Fruit fly (Drosophila melanogaster) whole organism, embryonic: ENCODE data around the gene CG4297.

ENCODE experiments used
- Abd-B ChIP-seq: fragments of 200-800 bp; sonication (Bioruptor generic); optimal IDR thresholded peaks from 2 replicates; lab custom pipeline; 2018; ENCODE audit warnings: missing biosample characterization, mild to moderate bottlenecking, missing genetic modification characterization, moderate library complexity
- Atf3 ChIP-seq: fragments of 200-800 bp; sonication (Bioruptor generic); optimal IDR thresholded peaks from 3 replicates; lab custom pipeline; 2016; ENCODE audit warnings: missing biosample characterization, missing genetic modification characterization
- Atf6 ChIP-seq: fragments of 200-800 bp; sonication (Bioruptor generic); IDR thresholded peaks from 2 replicates; pipeline ENCODE4 v1.3.6; 2022; ENCODE audit warnings: missing biosample characterization, missing genetic modification characterization
- CG10654 ChIP-seq: fragments of 200-800 bp; sonication (Bioruptor generic); optimal IDR thresholded peaks from 2 replicates; lab custom pipeline; 2016; ENCODE audit warnings: missing biosample characterization, missing genetic modification characterization
- CG11093 ChIP-seq: fragments of 200-800 bp; sonication (Bioruptor generic); IDR thresholded peaks from 3 replicates; pipeline ENCODE4 v1.3.6; 2022; ENCODE audit warnings: missing biosample characterization, missing genetic modification characterization
- CG11398 ChIP-seq: fragments of 200-800 bp; sonication (Bioruptor generic); optimal IDR thresholded peaks from 2 replicates; lab custom pipeline; 2016; ENCODE audit warnings: missing biosample characterization, missing genetic modification characterization
- CG17328 ChIP-seq: fragments of 200-800 bp; sonication (Bioruptor generic); IDR thresholded peaks from 2 replicates; pipeline ENCODE4 v1.3.6; 2022; ENCODE audit warnings: missing biosample characterization, missing genetic modification characterization
- CG18619 ChIP-seq: fragments of 200-800 bp; sonication (Bioruptor generic); optimal IDR thresholded peaks from 3 replicates; lab custom pipeline; 2017; ENCODE audit warnings: missing biosample characterization, mild to moderate bottlenecking, missing genetic modification characterization
- CG30403 ChIP-seq: fragments of 200-800 bp; sonication (Bioruptor generic); optimal IDR thresholded peaks from 3 replicates; lab custom pipeline; 2016; ENCODE audit warnings: missing biosample characterization, missing genetic modification characterization
- CG32767 ChIP-seq: fragments of 200-800 bp; sonication (Bioruptor generic); IDR thresholded peaks from 2 replicates; pipeline ENCODE4 v1.3.6; 2022; ENCODE audit warnings: missing biosample characterization, missing genetic modification characterization
- CG32772 ChIP-seq: fragments of 200-800 bp; sonication (Bioruptor generic); IDR thresholded peaks from 2 replicates; pipeline ENCODE4 v1.3.6; 2022; ENCODE audit warnings: missing biosample characterization, missing genetic modification characterization
- CG34224 ChIP-seq: fragments of 200-800 bp; sonication (Bioruptor generic); IDR thresholded peaks from 3 replicates; pipeline ENCODE4 v1.3.6; 2022; ENCODE audit warnings: missing biosample characterization, missing genetic modification characterization; ENCODE audit not compliant: partially characterized antibody
- CG5180 ChIP-seq: fragments of 200-800 bp; sonication (Bioruptor generic); optimal IDR thresholded peaks from 3 replicates; lab custom pipeline; 2017; ENCODE audit warnings: missing biosample characterization, missing genetic modification characterization, mild to moderate bottlenecking, moderate library complexity, missing genetic modification reagents
- CG5953 ChIP-seq: fragments of 200-800 bp; sonication (Bioruptor generic); IDR thresholded peaks from 2 replicates; pipeline ENCODE4 v1.3.6; 2022; ENCODE audit warnings: missing biosample characterization, missing genetic modification characterization
- CG7372 ChIP-seq: fragments of 200-800 bp; sonication (Bioruptor generic); IDR thresholded peaks from 2 replicates; pipeline ENCODE4 v1.3.6; 2022; ENCODE audit warnings: missing biosample characterization, missing genetic modification characterization
- CG8478 ChIP-seq: fragments of >200 bp; optimal IDR thresholded peaks from 2 replicates; lab custom pipeline; 2018
- CG9215 ChIP-seq: fragments of 200-800 bp; sonication (Bioruptor generic); IDR thresholded peaks from 2 replicates; pipeline ENCODE4 v1.3.6; 2022; ENCODE audit warnings: missing biosample characterization, missing genetic modification characterization
- CG9727 ChIP-seq: fragments of 200-800 bp; sonication (Bioruptor generic); optimal IDR thresholded peaks from 3 replicates; lab custom pipeline; 2017; ENCODE audit warnings: missing biosample characterization, mild to moderate bottlenecking, missing genetic modification characterization
- CG9817 ChIP-seq: fragments of 200-800 bp; sonication (Bioruptor generic); optimal IDR thresholded peaks from 2 replicates; lab custom pipeline; 2018; ENCODE audit warnings: missing biosample characterization, mild to moderate bottlenecking, missing genetic modification characterization, moderate library complexity
- CkIIα-i1 ChIP-seq: fragments of 200-800 bp; sonication (Bioruptor generic); IDR thresholded peaks from 2 replicates; pipeline ENCODE4 v1.3.6; 2022; ENCODE audit warnings: missing biosample characterization, missing genetic modification characterization
- CrebB ChIP-seq: fragments of 200-800 bp; sonication (Bioruptor generic); optimal IDR thresholded peaks from 3 replicates; lab custom pipeline; 2018; ENCODE audit warnings: missing biosample characterization, mild to moderate bottlenecking, missing genetic modification characterization
- Dbx ChIP-seq: fragments of 200-800 bp; sonication (Bioruptor generic); IDR thresholded peaks from 3 replicates; pipeline ENCODE4 v1.3.6; 2022; ENCODE audit warnings: missing biosample characterization, missing genetic modification characterization
- Jarid2 ChIP-seq: fragments of 200-800 bp; sonication (Bioruptor generic); optimal IDR thresholded peaks from 3 replicates; lab custom pipeline; 2017; ENCODE audit warnings: mild to moderate bottlenecking, missing biosample characterization, missing genetic modification reagents, missing genetic modification characterization
- MESR4 ChIP-seq: fragments of 200-800 bp; sonication (Bioruptor generic); optimal IDR thresholded peaks from 2 replicates; lab custom pipeline; 2018; ENCODE audit warnings: missing biosample characterization, mild to moderate bottlenecking, missing genetic modification characterization, moderate library complexity
- Meics ChIP-seq: fragments of 200-800 bp; sonication (Bioruptor generic); optimal IDR thresholded peaks from 2 replicates; lab custom pipeline; 2017; ENCODE audit warnings: missing biosample characterization, mild to moderate bottlenecking, missing genetic modification characterization
- Mrtf ChIP-seq: fragments of 200-800 bp; sonication (Bioruptor generic); IDR thresholded peaks from 3 replicates; pipeline ENCODE4 v1.3.6; 2022; ENCODE audit warnings: missing biosample characterization, missing genetic modification characterization
- Nf-YA ChIP-seq: fragments of 200-800 bp; sonication (Bioruptor generic); IDR thresholded peaks from 2 replicates; pipeline ENCODE4 v1.3.6; 2022; ENCODE audit warnings: missing biosample characterization, missing genetic modification characterization
- Rx ChIP-seq: fragments of 200-800 bp; sonication (Bioruptor generic); IDR thresholded peaks from 2 replicates; pipeline ENCODE4 v1.3.6; 2022; ENCODE audit warnings: missing biosample characterization, missing genetic modification characterization
- Sin3A ChIP-seq: fragments of >200 bp; optimal IDR thresholded peaks from 2 replicates; lab custom pipeline; 2018
- Sry-δ ChIP-seq: fragments of 200-800 bp; sonication (Bioruptor generic); optimal IDR thresholded peaks from 2 replicates; lab custom pipeline; 2016; ENCODE audit warnings: missing biosample characterization, missing genetic modification characterization
- YL-1 ChIP-seq: fragments of 200-800 bp; sonication (Bioruptor generic); optimal IDR thresholded peaks from 3 replicates; lab custom pipeline; 2017; ENCODE audit warnings: missing biosample characterization, mild to moderate bottlenecking, missing genetic modification characterization
- ase ChIP-seq: fragments of 200-800 bp; sonication (Bioruptor generic); IDR thresholded peaks from 3 replicates; pipeline ENCODE4 v1.3.6; 2022; ENCODE audit warnings: missing biosample characterization, missing genetic modification characterization
- chinmo ChIP-seq: fragments of 200-800 bp; sonication (Bioruptor generic); IDR thresholded peaks from 4 replicates; pipeline ENCODE4 v1.3.6; 2022; ENCODE audit warnings: missing biosample characterization, missing genetic modification characterization; ENCODE audit not compliant: partially characterized antibody
- croc ChIP-seq: fragments of 200-800 bp; sonication (Bioruptor generic); conservative IDR thresholded peaks from 3 replicates; pipeline ENCODE4 v1.3.6; 2022; ENCODE audit warnings: missing biosample characterization, missing genetic modification characterization
- emc ChIP-seq: fragments of 200-800 bp; sonication (Bioruptor generic); optimal IDR thresholded peaks from 2 replicates; lab custom pipeline; 2016; ENCODE audit warnings: missing biosample characterization, missing genetic modification characterization
- eyg ChIP-seq: fragments of 200-800 bp; sonication (Bioruptor generic); optimal IDR thresholded peaks from 3 replicates; lab custom pipeline; 2016; ENCODE audit warnings: missing biosample characterization, missing genetic modification characterization
- fd102C ChIP-seq: fragments of 200-800 bp; sonication (Bioruptor generic); optimal IDR thresholded peaks from 2 replicates; lab custom pipeline; 2018; ENCODE audit warnings: missing biosample characterization, mild to moderate bottlenecking, missing genetic modification characterization, moderate library complexity
- gce ChIP-seq: fragments of 200-800 bp; sonication (Bioruptor generic); IDR thresholded peaks from 3 replicates; pipeline ENCODE4 v1.3.6; 2022; ENCODE audit warnings: missing biosample characterization, missing genetic modification characterization
- grn ChIP-seq: fragments of 200-800 bp; sonication (Bioruptor generic); optimal IDR thresholded peaks from 3 replicates; lab custom pipeline; 2017; ENCODE audit warnings: missing biosample characterization, missing genetic modification characterization
- lmd ChIP-seq: fragments of 200-800 bp; sonication (Bioruptor generic); IDR thresholded peaks from 2 replicates; pipeline ENCODE4 v1.3.6; 2022; ENCODE audit warnings: missing biosample characterization, missing genetic modification characterization
- lov ChIP-seq, 2 experiments: fragments of 200-800 bp in 1 of 2; fragments of >200 bp in 1 of 2; sonication (Bioruptor generic) in 1 of 2; IDR thresholded peaks in 1 of 2; optimal IDR thresholded peaks in 1 of 2; 2 replicates in 1 of 2; 3 replicates in 1 of 2; pipeline versions ENCODE4 v1.3.6 to Lab custom; 2017 to 2022; ENCODE audit warnings: missing biosample characterization in 1 of 2, missing genetic modification characterization in 1 of 2
- mam ChIP-seq: fragments of 200-800 bp; sonication (Bioruptor generic); optimal IDR thresholded peaks from 3 replicates; lab custom pipeline; 2016; ENCODE audit warnings: missing biosample characterization, missing genetic modification characterization
- otp ChIP-seq: fragments of 200-800 bp; sonication (Bioruptor generic); IDR thresholded peaks from 3 replicates; pipeline ENCODE4, ENCODE4 v1.3.6; 2022; ENCODE audit warnings: missing biosample characterization, missing genetic modification characterization
- pfk ChIP-seq: fragments of 200-800 bp; sonication (Bioruptor generic); optimal IDR thresholded peaks from 2 replicates; lab custom pipeline; 2018; ENCODE audit warnings: missing biosample characterization, mild to moderate bottlenecking, missing genetic modification characterization, moderate library complexity
- ranshi ChIP-seq: fragments of 200-800 bp; sonication (Bioruptor generic); IDR thresholded peaks from 2 replicates; pipeline ENCODE4 v1.3.6; 2022; ENCODE audit warnings: missing biosample characterization, missing genetic modification characterization
- run ChIP-seq: fragments of 200-800 bp; sonication (Bioruptor generic); optimal IDR thresholded peaks from 3 replicates; lab custom pipeline; 2018; ENCODE audit warnings: missing biosample characterization, mild to moderate bottlenecking, missing genetic modification characterization
- shn ChIP-seq: fragments of 200-800 bp; sonication (Bioruptor generic); optimal IDR thresholded peaks from 3 replicates; lab custom pipeline; 2016; ENCODE audit warnings: missing biosample characterization, missing genetic modification characterization
- tgo ChIP-seq: fragments of 200-800 bp; sonication (Bioruptor generic); IDR thresholded peaks from 3 replicates; pipeline ENCODE4 v1.3.6; 2022; ENCODE audit warnings: missing biosample characterization, missing genetic modification characterization
- trh ChIP-seq: fragments of 200-800 bp; sonication (Bioruptor generic); optimal IDR thresholded peaks from 2 replicates; lab custom pipeline; 2016; ENCODE audit warnings: missing biosample characterization, missing genetic modification characterization
- tup ChIP-seq: fragments of 200-800 bp; sonication (Bioruptor generic); optimal IDR thresholded peaks from 2 replicates; lab custom pipeline; 2016; ENCODE audit warnings: missing biosample characterization, mild to moderate bottlenecking, missing genetic modification characterization, moderate library complexity

CG4297 gene

DNA sequence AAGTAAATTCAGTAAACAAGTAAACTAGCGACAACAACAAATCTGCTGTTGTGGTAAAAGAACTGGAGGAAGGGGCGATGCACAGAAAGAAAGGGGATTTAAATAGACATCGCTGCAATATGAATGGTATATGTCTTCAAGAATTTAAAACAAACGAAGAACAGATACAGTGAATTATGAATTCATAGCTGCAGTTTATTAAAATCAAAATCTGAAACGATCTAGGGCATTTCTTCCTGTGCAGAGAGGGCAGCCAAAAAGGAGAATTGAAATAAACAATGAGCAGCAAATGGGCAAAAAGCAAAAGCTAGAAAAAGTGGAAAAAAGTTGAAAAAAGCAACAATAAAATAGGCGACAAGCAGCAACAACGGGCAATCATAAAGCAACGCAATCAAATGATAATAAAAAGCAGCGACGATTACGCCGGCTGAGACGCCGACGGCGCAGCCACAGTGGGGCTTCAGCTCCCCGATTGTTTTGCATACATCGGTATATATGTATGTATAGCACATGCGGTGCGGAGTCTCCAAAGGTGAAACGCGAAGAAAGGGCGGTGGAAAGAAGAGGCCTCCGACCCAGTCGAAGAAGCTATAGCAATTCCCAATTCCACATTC is 3.1 kb downstream of the CG4297 start (continued):
- peak; percentile 52 for TF ChIP-seq CG9727 (GFP tag; lab: Kevin White, UChicago)
- TF ChIP-seq croc, result peak; percentile 57; the same call in 2 of the 3 replicates
- TF ChIP-seq CG7372 (GFP tag; lab: Robert Waterston, UW), result peak; percentile 44; the same call in 1 of the 2 replicates
- TF ChIP-seq CG18619 (GFP tag; lab: Kevin White, UChicago), result peak; percentile 68
- peak; percentile 70 for TF ChIP-seq tgo (GFP tag; lab: Robert Waterston, UW)
- TF ChIP-seq Sry-δ (GFP tag; lab: Kevin White, UChicago), result peak; percentile 15
- peak; percentile 62; the same call in 2 of the 3 replicates for TF ChIP-seq CG11093 (GFP tag; lab: Robert Waterston, UW)
- TF ChIP-seq ranshi (GFP tag; lab: Robert Waterston, UW), result peak; percentile 81
- TF ChIP-seq Nf-YA (GFP tag; lab: Robert Waterston, UW), result peak; percentile 51; the same call in 1 of the 2 replicates
- TF ChIP-seq pfk (GFP tag; lab: Kevin White, UChicago), result no peak
- TF ChIP-seq Dbx, result peak; percentile 64
- TF ChIP-seq Mrtf (GFP tag; lab: Robert Waterston, UW), result 0 out of 3 replicates have a peak, but pooled peaks have one; percentile 42
- TF ChIP-seq grn (GFP tag; lab: Kevin White, UChicago), result no peak
- no peak for TF ChIP-seq lov (optimal IDR thresholded peaks at IDR 0.05; lab: Kevin White, UChicago)
- TF ChIP-seq lov (GFP tag; IDR thresholded peaks at IDR 0.05; lab: Robert Waterston, UW), result no peak; the same call in 2 of the 3 replicates
- peak; percentile 1 for TF ChIP-seq tup (GFP tag; lab: Kevin White, UChicago)
- no peak for TF ChIP-seq gce (GFP tag; lab: Robert Waterston, UW)
- peak; percentile 15 for TF ChIP-seq trh (GFP tag; lab: Kevin White, UChicago)
- TF ChIP-seq CG32767 (GFP tag; lab: Robert Waterston, UW), result peak; percentile 29; the same call in 1 of the 2 replicates
- peak; percentile 50 for TF ChIP-seq CG5180
- TF ChIP-seq Sin3A, result no peak
- TF ChIP-seq CG9817, result no peak
- TF ChIP-seq Abd-B (GFP tag; lab: Kevin White, UChicago), result peak; percentile 39
- peak; percentile 77 for TF ChIP-seq lmd (GFP tag; lab: Robert Waterston, UW)
- TF ChIP-seq emc (GFP tag; lab: Kevin White, UChicago), result peak; percentile 38
- 0 out of 2 replicates have a peak, but pooled peaks have one; percentile 21 for TF ChIP-seq CG5953 (GFP tag; lab: Robert Waterston, UW)
- TF ChIP-seq fd102C (GFP tag; lab: Kevin White, UChicago), result no peak
- TF ChIP-seq CrebB (tag; lab: Kevin White, UChicago), result peak; percentile 72
- peak; percentile 70; the same call in 2 of the 3 replicates for TF ChIP-seq otp
- TF ChIP-seq eyg (GFP tag; lab: Kevin White, UChicago), result peak; percentile 81
- peak; percentile 62 for TF ChIP-seq CG10654
- peak; percentile 54 for TF ChIP-seq run (tag; lab: Kevin White, UChicago)
- TF ChIP-seq mam, result peak; percentile 77
- TF ChIP-seq CG8478 (lab: Kevin White, UChicago), result no peak
- no peak for TF ChIP-seq YL-1 (GFP tag; lab: Kevin White, UChicago)
- no peak for TF ChIP-seq MESR4
- TF ChIP-seq chinmo (GFP tag; lab: Robert Waterston, UW), result 0 out of 4 replicates have a peak, but pooled peaks have one; percentile 63
- peak; percentile 78 for TF ChIP-seq Atf6 (GFP tag; lab: Robert Waterston, UW)
- peak; percentile 53 for TF ChIP-seq shn (GFP tag; lab: Kevin White, UChicago)
- peak; percentile 82 for TF ChIP-seq CG30403
- TF ChIP-seq Atf3, result peak; percentile 47
- no peak for TF ChIP-seq CG34224
- TF ChIP-seq Rx (GFP tag; lab: Robert Waterston, UW), result peak; percentile 73
- TF ChIP-seq CG9215 (GFP tag; lab: Robert Waterston, UW), result peak; percentile 34; the same call in 1 of the 2 replicates
- TF ChIP-seq CG17328 (GFP tag; lab: Robert Waterston, UW), result peak; percentile 59
- peak; percentile 58 for TF ChIP-seq CG11398 (GFP tag; lab: Kevin White, UChicago)
- peak; percentile 37 for TF ChIP-seq Jarid2 (GFP tag; lab: Kevin White, UChicago)
- no peak for TF ChIP-seq CkIIα-i1 (GFP tag; lab: Robert Waterston, UW)
- peak; percentile 72 for TF ChIP-seq Meics
- TF ChIP-seq CG32772 (GFP tag; lab: Robert Waterston, UW), result peak; percentile 81
- TF ChIP-seq ase (GFP tag; lab: Robert Waterston, UW), result peak; percentile 82
